Worm (Caenorhabditis elegans) whole organism, midembryonic: ENCODE results near the gene C04E6.5.

ENCODE experiments used
- T22C8.4 ChIP-seq: fragments of 200-800 bp; sonication (Bioruptor generic); IDR thresholded peaks from 2 replicates; pipeline ENCODE4 v1.3.6; 2022; ENCODE audit warnings: missing genetic modification characterization, missing compliant biosample characterization
- cog-1 ChIP-seq: sonication (generic microtip); optimal IDR thresholded peaks from 2 replicates; lab custom pipeline; 2016; ENCODE audit warnings: missing genetic modification characterization, missing compliant biosample characterization
- flt-1 ChIP-seq: fragments of 200-800 bp; sonication (Bioruptor generic); IDR thresholded peaks from 2 replicates; pipeline ENCODE4 v1.3.6; 2022; ENCODE audit warnings: missing genetic modification characterization, missing compliant biosample characterization
- klf-2 ChIP-seq: fragments of 200-800 bp; sonication (Bioruptor generic); conservative IDR thresholded peaks from 2 replicates; pipeline ENCODE4 v1.3.6; 2022; ENCODE audit warnings: missing genetic modification reagents, missing genetic modification characterization, missing compliant biosample characterization
- med-1 ChIP-seq: sonication (generic microtip); optimal IDR thresholded peaks from 2 replicates; lab custom pipeline; 2017; ENCODE audit warnings: missing genetic modification characterization, mild to moderate bottlenecking, missing compliant biosample characterization, antibody characterized with exemption, missing genetic modification reagents; ENCODE audit not compliant: insufficient read depth
- ref-1 ChIP-seq: fragments of 200-800 bp; sonication (Bioruptor generic); conservative IDR thresholded peaks from 2 replicates; pipeline ENCODE4 v1.3.6; 2022; ENCODE audit warnings: missing genetic modification reagents, missing genetic modification characterization, missing compliant biosample characterization
- tab-1 ChIP-seq: fragments of 200-800 bp; sonication (Bioruptor generic); IDR thresholded peaks from 2 replicates; pipeline ENCODE4 v1.3.6; 2022; ENCODE audit warnings: missing genetic modification characterization, missing compliant biosample characterization
- ztf-23 ChIP-seq: fragments of 200-800 bp; sonication (Bioruptor generic); IDR thresholded peaks from 2 replicates; pipeline ENCODE4 v1.3.6; 2022; ENCODE audit warnings: missing genetic modification reagents, missing genetic modification characterization, missing compliant biosample characterization
- ztf-29 ChIP-seq: fragments of 200-800 bp; sonication (Bioruptor generic); IDR thresholded peaks from 2 replicates; pipeline ENCODE4 v1.3.6; 2022; ENCODE audit warnings: missing genetic modification reagents, missing genetic modification characterization, missing compliant biosample characterization

ce11 chrV:5922236-5922635 lies 20.3 kb downstream of the C04E6.5 start, which contains the start of gene srsx-18:
- TF ChIP-seq cog-1 (tag; lab: Kevin White, UChicago) (no peak), T22C8.4 (no peak), ref-1 (GFP tag; lab: Robert Waterston, UW) (no peak), ztf-29 (no peak), med-1 (GFP tag; lab: Kevin White, UChicago) (no peak), klf-2 (GFP tag; lab: Robert Waterston, UW) (no peak), flt-1 (GFP tag; lab: Robert Waterston, UW) (no peak), tab-1 (no peak), ztf-23 (GFP tag; lab: Robert Waterston, UW) (no peak)
